Fruit fly (Drosophila melanogaster) whole organism, prepupa: ENCODE data around the gene Ccm3.

Experiments
- Blimp-1 ChIP-seq: fragments of 200-800 bp; sonication (Bioruptor generic); optimal IDR thresholded peaks from 3 replicates; lab custom pipeline; 2017; ENCODE audit warnings: missing biosample characterization, missing genetic modification characterization, mild to moderate bottlenecking, moderate library complexity, missing genetic modification reagents
- CG10631 ChIP-seq: fragments of 200-800 bp; sonication (Bioruptor generic); optimal IDR thresholded peaks from 2 replicates; lab custom pipeline; 2016; ENCODE audit warnings: missing biosample characterization, missing genetic modification characterization
- CG10669 ChIP-seq: fragments of 200-800 bp; sonication (Bioruptor generic); optimal IDR thresholded peaks from 3 replicates; lab custom pipeline; 2018; ENCODE audit warnings: missing biosample characterization, mild to moderate bottlenecking, missing genetic modification characterization, moderate library complexity
- CG11294 ChIP-seq: fragments of 200-800 bp; sonication (Bioruptor generic); IDR thresholded peaks from 2 replicates; pipeline ENCODE4 v1.3.6; 2022; ENCODE audit warnings: missing biosample characterization, missing genetic modification characterization
- CG11762 ChIP-seq: fragments of 200-800 bp; sonication (Bioruptor generic); optimal IDR thresholded peaks from 3 replicates; lab custom pipeline; 2016; ENCODE audit warnings: missing biosample characterization, missing genetic modification characterization; ENCODE audit not compliant: insufficient read depth
- CG11902 ChIP-seq: fragments of 200-800 bp; sonication (Bioruptor generic); optimal IDR thresholded peaks from 3 replicates; lab custom pipeline; 2016; ENCODE audit warnings: missing biosample characterization, missing genetic modification characterization
- CG15336 ChIP-seq: fragments of 200-800 bp; sonication (Bioruptor generic); IDR thresholded peaks from 2 replicates; pipeline ENCODE4 v1.3.6; 2022; ENCODE audit warnings: missing biosample characterization, missing genetic modification characterization
- CG1621 ChIP-seq: fragments of 200-800 bp; sonication (Bioruptor generic); optimal IDR thresholded peaks from 3 replicates; lab custom pipeline; 2018; ENCODE audit warnings: missing biosample characterization, mild to moderate bottlenecking, missing genetic modification characterization
- CG3032 ChIP-seq: fragments of 200-800 bp; optimal IDR thresholded peaks from 2 replicates; lab custom pipeline; 2019; ENCODE audit warnings: missing biosample characterization, mild to moderate bottlenecking, missing genetic modification characterization, moderate library complexity
- CG31627 ChIP-seq: fragments of 200-800 bp; sonication (Bioruptor generic); optimal IDR thresholded peaks from 3 replicates; lab custom pipeline; 2016; ENCODE audit warnings: missing biosample characterization, missing genetic modification characterization
- CG34406 ChIP-seq: fragments of 200-800 bp; sonication (Bioruptor generic); optimal IDR thresholded peaks from 3 replicates; lab custom pipeline; 2016; ENCODE audit warnings: missing biosample characterization, missing genetic modification characterization
- CG3919 ChIP-seq: fragments of 200-800 bp; sonication (Bioruptor generic); optimal IDR thresholded peaks from 3 replicates; lab custom pipeline; 2016; ENCODE audit warnings: missing biosample characterization, missing genetic modification characterization
- CG4318 ChIP-seq: fragments of 200-800 bp; sonication (Bioruptor generic); optimal IDR thresholded peaks from 3 replicates; lab custom pipeline; 2017; ENCODE audit warnings: missing biosample characterization, mild to moderate bottlenecking, missing genetic modification characterization
- CG6163 ChIP-seq: fragments of 200-800 bp; sonication (Bioruptor generic); IDR thresholded peaks from 3 replicates; pipeline ENCODE4 v1.3.6; 2022; ENCODE audit warnings: missing biosample characterization, missing genetic modification characterization
- CG6276 ChIP-seq: fragments of 200-800 bp; sonication (Bioruptor generic); optimal IDR thresholded peaks from 2 replicates; lab custom pipeline; 2017; ENCODE audit warnings: missing biosample characterization, mild to moderate bottlenecking, missing genetic modification characterization
- CG6792 ChIP-seq: fragments of 200-800 bp; sonication (Bioruptor generic); optimal IDR thresholded peaks from 3 replicates; lab custom pipeline; 2016; ENCODE audit warnings: missing biosample characterization, missing genetic modification characterization
- CG7368 ChIP-seq: fragments of 200-800 bp; sonication (Bioruptor generic); optimal IDR thresholded peaks from 3 replicates; lab custom pipeline; 2016; ENCODE audit warnings: missing biosample characterization, missing genetic modification characterization
- CG8319 ChIP-seq: fragments of 200-800 bp; sonication (Bioruptor generic); optimal IDR thresholded peaks from 3 replicates; lab custom pipeline; 2016; ENCODE audit warnings: missing biosample characterization, missing genetic modification characterization
- CG8632 ChIP-seq: fragments of 200-800 bp; sonication (Bioruptor generic); optimal IDR thresholded peaks from 3 replicates; lab custom pipeline; 2016; ENCODE audit warnings: missing biosample characterization, missing genetic modification characterization
- CG9139 ChIP-seq: fragments of 200-800 bp; sonication (Bioruptor generic); optimal IDR thresholded peaks from 3 replicates; lab custom pipeline; 2017; ENCODE audit warnings: missing biosample characterization, mild to moderate bottlenecking, missing genetic modification characterization
- Eip78C ChIP-seq: fragments of 200-800 bp; sonication (Bioruptor generic); peaks from one replicate; lab custom pipeline; 2016; ENCODE audit warnings: missing biosample characterization, missing genetic modification characterization
- Ets96B ChIP-seq: fragments of 200-800 bp; optimal IDR thresholded peaks from 2 replicates; lab custom pipeline; 2019; ENCODE audit warnings: missing biosample characterization, mild to moderate bottlenecking, missing genetic modification characterization, moderate library complexity
- Gug ChIP-seq: fragments of 200-800 bp; sonication (Bioruptor generic); IDR thresholded peaks from 2 replicates; pipeline ENCODE4 v1.3.6; 2022; ENCODE audit warnings: missing biosample characterization, missing genetic modification characterization
- Hr39 ChIP-seq: fragments of 200-800 bp; sonication (Bioruptor generic); optimal IDR thresholded peaks from 2 replicates; lab custom pipeline; 2016; ENCODE audit warnings: missing biosample characterization, missing genetic modification characterization
- Hr4 ChIP-seq: fragments of 200-800 bp; sonication (Bioruptor generic); optimal IDR thresholded peaks from 3 replicates; lab custom pipeline; 2016; ENCODE audit warnings: missing biosample characterization, missing genetic modification characterization
- Met ChIP-seq: fragments of 200-800 bp; sonication (Bioruptor generic); optimal IDR thresholded peaks from 3 replicates; lab custom pipeline; 2016; ENCODE audit warnings: missing biosample characterization, missing genetic modification characterization
- OdsH ChIP-seq: fragments of 200-800 bp; sonication (Bioruptor generic); optimal IDR thresholded peaks from 3 replicates; lab custom pipeline; 2016; ENCODE audit warnings: missing biosample characterization, missing genetic modification characterization
- Smox ChIP-seq: fragments of 200-800 bp; sonication (Bioruptor generic); optimal IDR thresholded peaks from 3 replicates; lab custom pipeline; 2016; ENCODE audit warnings: missing biosample characterization, missing genetic modification characterization
- Sox14 ChIP-seq: fragments of 200-800 bp; sonication (Bioruptor generic); optimal IDR thresholded peaks from 3 replicates; lab custom pipeline; 2016; ENCODE audit warnings: missing biosample characterization, missing genetic modification characterization
- Sox15 ChIP-seq: fragments of 200-800 bp; sonication (Bioruptor generic); optimal IDR thresholded peaks from 3 replicates; lab custom pipeline; 2016; ENCODE audit warnings: missing biosample characterization, missing genetic modification characterization
- achi ChIP-seq: fragments of 200-800 bp; sonication (Bioruptor generic); optimal IDR thresholded peaks from 3 replicates; lab custom pipeline; 2016; ENCODE audit warnings: missing biosample characterization, missing genetic modification characterization
- acj6 ChIP-seq: fragments of 200-800 bp; sonication (Bioruptor generic); optimal IDR thresholded peaks from 3 replicates; lab custom pipeline; 2016; ENCODE audit warnings: missing biosample characterization, missing genetic modification characterization
- cyc ChIP-seq: fragments of 200-800 bp; sonication (Bioruptor generic); optimal IDR thresholded peaks from 3 replicates; lab custom pipeline; 2016; ENCODE audit warnings: missing biosample characterization, missing genetic modification characterization
- dac ChIP-seq: fragments of 200-800 bp; sonication (Bioruptor generic); optimal IDR thresholded peaks from 2 replicates; lab custom pipeline; 2017; ENCODE audit warnings: missing biosample characterization, mild to moderate bottlenecking, missing genetic modification characterization
- dsx ChIP-seq: fragments of 200-800 bp; optimal IDR thresholded peaks from 3 replicates; lab custom pipeline; 2019; ENCODE audit warnings: missing biosample characterization, mild to moderate bottlenecking, missing genetic modification characterization, moderate library complexity; ENCODE audit not compliant: poor library complexity, severe bottlenecking
- esn ChIP-seq: fragments of 200-800 bp; sonication (Bioruptor generic); optimal IDR thresholded peaks from 2 replicates; lab custom pipeline; 2016; ENCODE audit warnings: missing biosample characterization, mild to moderate bottlenecking, missing genetic modification characterization, moderate library complexity
- fd85E ChIP-seq: fragments of 200-800 bp; sonication (Bioruptor generic); optimal IDR thresholded peaks from 3 replicates; lab custom pipeline; 2016; ENCODE audit warnings: missing biosample characterization, missing genetic modification characterization
- fkh ChIP-seq: fragments of 200-800 bp; sonication (Bioruptor generic); optimal IDR thresholded peaks from 3 replicates; lab custom pipeline; 2017; ENCODE audit warnings: missing biosample characterization, mild to moderate bottlenecking, missing genetic modification characterization, moderate library complexity
- pdm3 ChIP-seq: fragments of 200-800 bp; sonication (Bioruptor generic); optimal IDR thresholded peaks from 3 replicates; lab custom pipeline; 2016; ENCODE audit warnings: missing biosample characterization, missing genetic modification characterization
- spab ChIP-seq: fragments of 200-800 bp; sonication (Bioruptor generic); optimal IDR thresholded peaks from 2 replicates; lab custom pipeline; 2017; ENCODE audit warnings: missing biosample characterization, mild to moderate bottlenecking, missing genetic modification characterization, missing genetic modification reagents
- ss ChIP-seq, 2 experiments: fragments of 200-800 bp; sonication (Bioruptor generic); optimal IDR thresholded peaks; 2 replicates in 1 of 2; 3 replicates in 1 of 2; lab custom pipeline; 2017 to 2018; ENCODE audit warnings: mild to moderate bottlenecking in 2 of 2, missing biosample characterization in 2 of 2, missing genetic modification characterization in 2 of 2, moderate library complexity in 1 of 2
- svp ChIP-seq: fragments of 200-800 bp; sonication (Bioruptor generic); peaks from one replicate; lab custom pipeline; 2016; ENCODE audit warnings: missing biosample characterization, missing genetic modification characterization
- topi ChIP-seq: fragments of 200-800 bp; sonication (Bioruptor generic); optimal IDR thresholded peaks from 3 replicates; lab custom pipeline; 2016; ENCODE audit warnings: missing biosample characterization, missing genetic modification characterization

Gene Ccm3

DNA sequence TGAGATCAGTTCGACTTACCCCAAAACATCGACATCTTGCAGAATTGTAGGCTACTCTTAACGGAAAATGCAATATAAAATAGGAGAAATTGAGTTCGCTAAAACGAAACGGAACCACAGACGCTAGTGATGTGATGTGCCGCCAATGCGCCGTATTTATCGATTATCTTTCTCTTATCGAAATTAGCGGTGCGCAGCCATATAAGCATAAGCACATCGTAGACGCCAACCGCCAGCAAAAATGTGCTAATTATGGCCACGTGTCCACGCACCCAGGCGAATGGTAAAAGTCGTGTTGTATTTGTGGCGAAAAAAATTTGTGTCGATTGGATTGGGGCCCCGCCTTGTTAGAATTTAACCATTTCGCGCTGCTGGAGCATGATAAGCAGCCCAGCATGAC is 38.8 kb upstream of the Ccm3 start, which contains the start of the genes Fkbp39 and Cyfip (continued):
- TF ChIP-seq fkh (no peak), Hr39 (GFP tag; lab: Kevin White, UChicago) (no peak), Met (no peak), esn (GFP tag; lab: Kevin White, UChicago) (peak; percentile 11), CG31627 (GFP tag; lab: Kevin White, UChicago) (peak; percentile 13), CG4318 (GFP tag; lab: Kevin White, UChicago) (no peak), Smox (GFP tag; lab: Kevin White, UChicago) (no peak), CG8632 (GFP tag; lab: Kevin White, UChicago) (no peak)

DNA sequence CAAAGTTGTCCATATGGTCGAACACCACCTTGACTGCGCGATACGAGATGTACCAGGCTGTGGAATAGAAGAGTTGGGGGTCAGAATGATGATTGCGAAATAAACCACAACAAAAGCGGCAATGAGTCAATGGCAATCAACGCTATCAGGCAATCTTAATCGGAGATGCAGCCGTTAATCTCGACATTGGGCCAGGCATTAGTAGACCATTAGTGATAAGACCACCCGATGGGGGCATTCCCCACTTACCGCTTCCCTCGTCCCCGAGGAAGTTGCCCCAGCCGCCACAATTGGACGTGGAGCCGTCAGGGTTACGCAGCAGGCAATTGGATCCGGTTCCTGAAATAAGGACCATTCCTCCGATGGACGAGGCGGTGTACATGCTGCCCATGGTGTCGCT is 32.6 kb upstream of the Ccm3 start:
- TF ChIP-seq CG8632 (GFP tag; lab: Kevin White, UChicago) (no peak), CG34406 (GFP tag; lab: Kevin White, UChicago) (no peak), dac (GFP tag; lab: Kevin White, UChicago) (no peak), CG11294 (GFP tag; lab: Robert Waterston, UW) (no peak), Hr4 (no peak), Blimp-1 (no peak)

DNA sequence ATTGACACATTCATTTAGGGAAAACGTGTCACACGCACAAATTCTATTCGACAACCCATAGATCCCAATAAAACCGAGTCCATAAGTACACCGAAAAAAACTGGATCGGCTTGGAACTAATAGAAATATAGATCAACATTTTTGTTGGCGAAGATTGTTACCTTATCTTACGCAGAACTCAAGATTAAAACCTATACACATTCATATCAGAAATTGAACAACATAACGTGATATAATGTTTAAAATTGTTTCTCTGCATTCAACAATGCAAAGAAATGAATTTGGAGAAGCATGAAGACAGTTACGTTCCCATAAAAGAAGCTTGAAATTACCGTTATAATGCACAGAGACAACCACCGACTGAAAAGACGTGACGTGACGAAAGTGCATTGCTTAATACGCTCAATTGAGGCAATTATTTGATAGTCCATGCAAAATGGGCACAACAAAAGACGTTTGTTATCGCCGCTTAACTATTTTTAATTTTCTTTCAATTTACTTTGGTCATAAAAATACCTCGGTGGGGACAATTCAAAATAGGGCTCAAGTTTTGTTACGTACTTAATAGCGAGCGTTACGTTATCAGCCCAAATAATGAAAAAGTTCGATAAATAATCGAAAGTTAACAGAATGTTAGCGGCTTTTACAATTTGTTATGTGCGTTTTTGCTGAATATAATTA is 31.6 kb upstream of the Ccm3 start, which contains the start of gene SerRS-m:
Gene SerRS-m (plus strand): TSS at position 616 of the 681 bp plus-strand sequence.
- TF ChIP-seq esn (GFP tag; lab: Kevin White, UChicago) (peak; percentile 2), CG6276 (GFP tag; lab: Kevin White, UChicago) (no peak), CG31627 (GFP tag; lab: Kevin White, UChicago) (no peak), pdm3 (GFP tag; lab: Kevin White, UChicago) (no peak), topi (GFP tag; lab: Kevin White, UChicago) (no peak), CG6792 (GFP tag; lab: Kevin White, UChicago) (no peak)

DNA sequence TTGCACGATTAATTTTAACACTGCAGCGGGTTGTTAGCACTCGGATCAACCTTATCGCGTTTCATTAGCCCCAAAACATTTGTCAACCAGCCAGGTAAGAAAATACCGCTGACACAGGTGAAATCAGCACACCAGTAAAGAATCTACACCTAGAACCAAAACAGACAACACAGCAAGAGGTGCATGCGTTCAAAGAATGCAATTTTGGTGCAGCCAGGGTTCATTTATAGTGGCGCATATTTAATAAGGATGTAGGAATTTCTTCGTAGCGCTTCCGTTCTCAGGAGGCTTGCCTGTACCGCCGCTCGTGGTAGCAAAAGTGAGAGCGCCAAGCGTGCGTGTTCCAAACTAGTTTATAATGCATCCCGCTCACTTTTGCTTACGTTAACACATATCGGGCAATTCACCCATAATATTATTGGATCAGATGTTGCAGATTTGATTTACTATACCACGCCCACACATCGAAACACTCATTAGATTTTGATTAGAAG is 29.3 kb upstream of the Ccm3 start:
- TF ChIP-seq CG9139 (GFP tag; lab: Kevin White, UChicago) (no peak), dac (GFP tag; lab: Kevin White, UChicago) (no peak), CG10669 (GFP tag; lab: Kevin White, UChicago) (no peak), CG4318 (GFP tag; lab: Kevin White, UChicago) (no peak), CG6792 (GFP tag; lab: Kevin White, UChicago) (no peak), Blimp-1 (peak; percentile 75), dsx (GFP tag; lab: Kevin White, UChicago) (no peak), svp (GFP tag; lab: Kevin White, UChicago) (peak; percentile 71), OdsH (GFP tag; lab: Kevin White, UChicago) (no peak), pdm3 (GFP tag; lab: Kevin White, UChicago) (no peak), CG7368 (GFP tag; lab: Kevin White, UChicago) (no peak), Gug (peak; percentile 36; the same call in 1 of the 2 replicates), spab (GFP tag; lab: Kevin White, UChicago) (no peak), CG6163 (GFP tag; lab: Robert Waterston, UW) (no peak), ss (GFP tag; optimal IDR thresholded peaks at IDR 0.05; lab: Kevin White, UChicago) (no peak), cyc (GFP tag; lab: Kevin White, UChicago) (no peak), CG15336 (GFP tag; lab: Robert Waterston, UW) (peak; percentile 57), acj6 (GFP tag; lab: Kevin White, UChicago) (no peak), CG8319 (GFP tag; lab: Kevin White, UChicago) (no peak), Ets96B (no peak), fkh (no peak), CG1621 (tag; lab: Kevin White, UChicago) (no peak), achi (no peak), CG11902 (GFP tag; lab: Kevin White, UChicago) (no peak), topi (GFP tag; lab: Kevin White, UChicago) (no peak), esn (GFP tag; lab: Kevin White, UChicago) (no peak), Eip78C (GFP tag; lab: Kevin White, UChicago) (no peak), CG11762 (GFP tag; lab: Kevin White, UChicago) (no peak), Sox15 (no peak), CG31627 (GFP tag; lab: Kevin White, UChicago) (peak; percentile 11), fd85E (no peak), Sox14 (GFP tag; lab: Kevin White, UChicago) (no peak), CG10631 (GFP tag; lab: Kevin White, UChicago) (no peak), CG3919 (GFP tag; lab: Kevin White, UChicago) (no peak), CG3032 (tag; lab: Kevin White, UChicago) (no peak)
